Fruit fly (Drosophila melanogaster) whole organism, pupa: ENCODE data around the gene CG42588.

Source experiments
- CG10348 ChIP-seq: fragments of 200-800 bp; sonication (Bioruptor generic); IDR thresholded peaks from 2 replicates; pipeline ENCODE4 v1.3.6; 2022; ENCODE audit warnings: missing biosample characterization, missing genetic modification characterization
- CG12605 ChIP-seq: fragments of 200-800 bp; sonication (Bioruptor generic); IDR thresholded peaks from 2 replicates; pipeline ENCODE4 v1.3.6; 2022; ENCODE audit warnings: missing biosample characterization, missing genetic modification characterization
- CG13204 ChIP-seq: fragments of 200-800 bp; sonication (Bioruptor generic); optimal IDR thresholded peaks from 2 replicates; lab custom pipeline; 2018; ENCODE audit warnings: missing biosample characterization, mild to moderate bottlenecking, missing genetic modification characterization, moderate library complexity
- CG14655 ChIP-seq: fragments of 200-800 bp; sonication (Bioruptor generic); optimal IDR thresholded peaks from 3 replicates; lab custom pipeline; 2017; ENCODE audit warnings: mild to moderate bottlenecking, missing biosample characterization, missing genetic modification reagents, missing genetic modification characterization
- CG15710 ChIP-seq: fragments of 200-800 bp; sonication (Bioruptor generic); optimal IDR thresholded peaks from 2 replicates; lab custom pipeline; 2018; ENCODE audit warnings: missing biosample characterization, mild to moderate bottlenecking, missing genetic modification characterization, moderate library complexity
- CG17806 ChIP-seq: fragments of 200-800 bp; sonication (Bioruptor generic); optimal IDR thresholded peaks from 2 replicates; lab custom pipeline; 2018; ENCODE audit warnings: missing biosample characterization, mild to moderate bottlenecking, missing genetic modification characterization, moderate library complexity
- CG32121 ChIP-seq: fragments of 200-800 bp; sonication (Bioruptor generic); IDR thresholded peaks from 2 replicates; pipeline ENCODE4 v1.3.6; 2022; ENCODE audit warnings: missing biosample characterization, missing genetic modification characterization
- CG34367 ChIP-seq: fragments of 200-800 bp; sonication (Bioruptor generic); optimal IDR thresholded peaks from 2 replicates; lab custom pipeline; 2018; ENCODE audit warnings: missing biosample characterization, mild to moderate bottlenecking, missing genetic modification characterization
- CG4496 ChIP-seq: fragments of 200-800 bp; sonication (Bioruptor generic); IDR thresholded peaks from 3 replicates; pipeline ENCODE4 v1.3.6; 2022; ENCODE audit warnings: missing biosample characterization, missing genetic modification characterization
- CG8159 ChIP-seq: fragments of 200-800 bp; sonication (Bioruptor generic); optimal IDR thresholded peaks from 3 replicates; lab custom pipeline; 2018; ENCODE audit warnings: missing biosample characterization, mild to moderate bottlenecking, missing genetic modification characterization, moderate library complexity
- CG8301 ChIP-seq: fragments of 200-800 bp; sonication (Bioruptor generic); optimal IDR thresholded peaks from 2 replicates; lab custom pipeline; 2018; ENCODE audit warnings: missing biosample characterization, mild to moderate bottlenecking, missing genetic modification characterization
- CG9948 ChIP-seq: fragments of 200-800 bp; sonication (Bioruptor generic); optimal IDR thresholded peaks from 2 replicates; lab custom pipeline; 2018; ENCODE audit warnings: missing biosample characterization, mild to moderate bottlenecking, missing genetic modification characterization, moderate library complexity
- D1 ChIP-seq: fragments of 200-800 bp; sonication (Bioruptor generic); optimal IDR thresholded peaks from 2 replicates; lab custom pipeline; 2018; ENCODE audit warnings: missing biosample characterization, mild to moderate bottlenecking, missing genetic modification characterization, moderate library complexity
- EcR ChIP-seq: fragments of 200-800 bp; sonication (Bioruptor generic); optimal IDR thresholded peaks from 3 replicates; lab custom pipeline; 2019; ENCODE audit warnings: missing biosample characterization, missing genetic modification characterization, mild to moderate bottlenecking, moderate library complexity, missing genetic modification reagents
- Ets98B ChIP-seq: fragments of 200-800 bp; sonication (Bioruptor generic); IDR thresholded peaks from 2 replicates; pipeline ENCODE4 v1.3.6; 2022; ENCODE audit warnings: missing biosample characterization, missing genetic modification characterization
- Pif1A ChIP-seq: fragments of 200-800 bp; sonication (Bioruptor generic); optimal IDR thresholded peaks from 3 replicates; lab custom pipeline; 2016; ENCODE audit warnings: missing biosample characterization, missing genetic modification characterization
- Pif1B ChIP-seq: fragments of 200-800 bp; sonication (Bioruptor generic); optimal IDR thresholded peaks from 3 replicates; lab custom pipeline; 2016; ENCODE audit warnings: missing biosample characterization, missing genetic modification characterization
- Snoo ChIP-seq: fragments of 200-800 bp; sonication (Bioruptor generic); optimal IDR thresholded peaks from 3 replicates; lab custom pipeline; 2017; ENCODE audit warnings: missing biosample characterization, mild to moderate bottlenecking, missing genetic modification characterization, inconsistent platforms
- fd96Ca ChIP-seq: fragments of 200-800 bp; sonication (Bioruptor generic); IDR thresholded peaks from 3 replicates; pipeline ENCODE4 v1.3.6; 2022; ENCODE audit warnings: missing biosample characterization, missing genetic modification characterization
- gl ChIP-seq: fragments of 200-800 bp; sonication (Bioruptor generic); optimal IDR thresholded peaks from 2 replicates; lab custom pipeline; 2018; ENCODE audit warnings: missing biosample characterization, mild to moderate bottlenecking, missing genetic modification characterization
- rn ChIP-seq: fragments of 200-800 bp; sonication (Bioruptor generic); IDR thresholded peaks from 2 replicates; pipeline ENCODE4 v1.3.6; 2022; ENCODE audit warnings: missing biosample characterization, missing genetic modification characterization

The CG42588 gene

dm6 chr3L:12839882-12840281, 25.8 kb downstream of the CG42588 start:
- TF ChIP-seq CG32121 (GFP tag; lab: Robert Waterston, UW) (no peak), gl (tag; lab: Kevin White, UChicago) (no peak), CG12605 (no peak), CG8159 (tag; lab: Kevin White, UChicago) (no peak), CG17806 (tag; lab: Kevin White, UChicago) (no peak), EcR (no peak), Pif1A (GFP tag; lab: Kevin White, UChicago) (no peak), rn (no peak), CG10348 (no peak), CG8301 (no peak), Pif1B (GFP tag; lab: Kevin White, UChicago) (no peak), CG4496 (no peak), CG34367 (tag; lab: Kevin White, UChicago) (no peak), fd96Ca (GFP tag; lab: Robert Waterston, UW) (no peak), Snoo (tag; lab: Kevin White, UChicago) (no peak), CG15710 (no peak), CG14655 (GFP tag; lab: Kevin White, UChicago) (no peak)

- TF ChIP-seq fd96Ca (GFP tag; lab: Robert Waterston, UW) (no peak), CG13204 (GFP tag; lab: Kevin White, UChicago) (no peak), CG8301 (no peak), CG4496 (no peak), Pif1B (GFP tag; lab: Kevin White, UChicago) (no peak), CG34367 (tag; lab: Kevin White, UChicago) (no peak)
Observed at dm6 chr3L:12841459-12841858, 27.4 kb downstream of the CG42588 start.

dm6 chr3L:12842532-12842931, 28.5 kb downstream of the CG42588 start:
- TF ChIP-seq CG8301 (no peak), Ets98B (GFP tag; lab: Robert Waterston, UW) (no peak), CG14655 (GFP tag; lab: Kevin White, UChicago) (no peak), CG34367 (tag; lab: Kevin White, UChicago) (no peak), CG4496 (no peak), CG15710 (no peak), EcR (no peak), Snoo (tag; lab: Kevin White, UChicago) (no peak), D1 (tag; lab: Kevin White, UChicago) (no peak), gl (tag; lab: Kevin White, UChicago) (no peak), CG9948 (tag; lab: Kevin White, UChicago) (no peak), rn (no peak), fd96Ca (GFP tag; lab: Robert Waterston, UW) (no peak), Pif1A (GFP tag; lab: Kevin White, UChicago) (no peak), CG12605 (no peak), CG8159 (tag; lab: Kevin White, UChicago) (no peak), CG13204 (GFP tag; lab: Kevin White, UChicago) (no peak), Pif1B (GFP tag; lab: Kevin White, UChicago) (no peak), CG10348 (no peak), CG17806 (tag; lab: Kevin White, UChicago) (no peak)
- TF ChIP-seq, all 21 proteins: peak for 0

dm6 chr3L:12843056-12843799, 29.2 kb downstream of the CG42588 start, which contains the start of gene nebu:
nebu (minus strand) TSS chr3L:12843106.
- peak; percentile 95 for TF ChIP-seq rn
- TF ChIP-seq EcR, result peak; percentile 28
- TF ChIP-seq CG17806 (tag; lab: Kevin White, UChicago), result peak; percentile 98
- peak; percentile 96 for TF ChIP-seq CG9948 (tag; lab: Kevin White, UChicago)
- TF ChIP-seq CG32121 (GFP tag; lab: Robert Waterston, UW), result peak; percentile 98
- TF ChIP-seq CG14655 (GFP tag; lab: Kevin White, UChicago), result peak; percentile 97
- peak; percentile 95 for TF ChIP-seq CG8301
- peak; percentile 95 for TF ChIP-seq D1 (tag; lab: Kevin White, UChicago)
- TF ChIP-seq Pif1B (GFP tag; lab: Kevin White, UChicago), result peak; percentile 95
- peak; percentile 99 for TF ChIP-seq CG4496
- peak; percentile 97 for TF ChIP-seq CG15710
- no peak; the same call in none of the 3 replicates for TF ChIP-seq fd96Ca (GFP tag; lab: Robert Waterston, UW)
- TF ChIP-seq CG8159 (tag; lab: Kevin White, UChicago), result peak; percentile 98
- TF ChIP-seq Snoo (tag; lab: Kevin White, UChicago), result peak; percentile 98
- peak; percentile 96 for TF ChIP-seq CG12605
- peak; percentile 91 for TF ChIP-seq CG10348
- TF ChIP-seq Pif1A (GFP tag; lab: Kevin White, UChicago), result peak; percentile 98
- peak; percentile 98 for TF ChIP-seq Ets98B (GFP tag; lab: Robert Waterston, UW)
- peak; percentile 97 for TF ChIP-seq CG34367 (tag; lab: Kevin White, UChicago)
- TF ChIP-seq gl (tag; lab: Kevin White, UChicago), result peak; percentile 94
- TF ChIP-seq CG13204 (GFP tag; lab: Kevin White, UChicago), result no peak

- TF ChIP-seq Snoo (tag; lab: Kevin White, UChicago) (peak; percentile 36), CG4496 (peak; percentile 62), CG13204 (GFP tag; lab: Kevin White, UChicago) (no peak)
Observed at dm6 chr3L:12849867-12850301, 35.8 kb downstream of the CG42588 start, which contains the start of the genes CG10948 and Wbp2. CG10948 (minus strand) TSS chr3L:12850117. Wbp2 (plus strand) TSS chr3L:12850165.

- TF ChIP-seq D1 (tag; lab: Kevin White, UChicago), result no peak
- no peak for TF ChIP-seq CG10348
- TF ChIP-seq CG4496, result no peak
- no peak for TF ChIP-seq Snoo (tag; lab: Kevin White, UChicago)
- TF ChIP-seq CG9948 (tag; lab: Kevin White, UChicago), result no peak
- no peak for TF ChIP-seq CG13204 (GFP tag; lab: Kevin White, UChicago)
- no peak for TF ChIP-seq CG12605
- no peak for TF ChIP-seq rn
- TF ChIP-seq CG8159 (tag; lab: Kevin White, UChicago), result no peak
- no peak for TF ChIP-seq Pif1B (GFP tag; lab: Kevin White, UChicago)
- no peak for TF ChIP-seq Pif1A (GFP tag; lab: Kevin White, UChicago)
Observed at dm6 chr3L:12853423-12853822, 39.4 kb downstream of the CG42588 start, which contains the start of gene Ent3. Ent3 (plus strand) TSS chr3L:12853646.
